Worm (Caenorhabditis elegans) whole organism, L4/young adult: ENCODE measurements around the gene mev-1.

Source experiments
- W03F9.2 ChIP-seq: fragments of 150-350 bp; optimal IDR thresholded peaks from 2 replicates; lab custom pipeline; 2014; ENCODE audit warnings: missing biosample characterization, missing genetic modification characterization
- dao-5 ChIP-seq: sonication (generic microtip); optimal IDR thresholded peaks from 2 replicates; lab custom pipeline; 2016; ENCODE audit warnings: missing genotype, missing genetic modification characterization, moderate library complexity, missing compliant biosample characterization
- him-1 ChIP-seq: sonication (generic microtip); optimal IDR thresholded peaks from 2 replicates; lab custom pipeline; 2016; ENCODE audit warnings: missing genotype, missing genetic modification reagents, missing genetic modification characterization, missing compliant biosample characterization

- TF ChIP-seq W03F9.2 (tag; lab: Kevin White, UChicago) (no peak), him-1 (tag; lab: Kevin White, UChicago) (no peak), dao-5 (tag; lab: Kevin White, UChicago) (no peak)
These were observed 49.7 kb downstream of the mev-1 start for ce11 chrIII:10383804-10384203.
